Worm (Caenorhabditis elegans) whole organism, L1 larva: ENCODE results near the gene R12B2.8.
A peak's percentile ranks its signal among the peaks of the same experiment; 100 is the strongest.

Source experiments
- C16A3.4 ChIP-seq: fragments of 150-350 bp; optimal IDR thresholded peaks from 2 replicates; lab custom pipeline; 2014; ENCODE audit warnings: missing biosample characterization, missing genetic modification characterization
- Y116A8C.19 ChIP-seq: sonication (generic microtip); optimal IDR thresholded peaks from 2 replicates; lab custom pipeline; 2016; ENCODE audit warnings: missing compliant biosample characterization, missing genetic modification characterization, borderline replicate concordance
- alr-1 ChIP-seq: fragments of 200-800 bp; sonication (Bioruptor generic); optimal IDR thresholded peaks from 2 replicates; lab custom pipeline; 2018; ENCODE audit warnings: borderline replicate concordance, mild to moderate bottlenecking, missing genetic modification characterization, missing compliant biosample characterization
- aly-2 ChIP-seq: fragments of 150-350 bp; optimal IDR thresholded peaks from 2 replicates; lab custom pipeline; 2014; ENCODE audit warnings: missing biosample characterization, missing genetic modification characterization
- ama-1 ChIP-seq: fragments of 150-350 bp; optimal IDR thresholded peaks from 2 replicates; lab custom pipeline; 2014
- blmp-1 ChIP-seq: fragments of 150-350 bp; optimal IDR thresholded peaks from 2 replicates; lab custom pipeline; 2014; ENCODE audit warnings: missing biosample characterization, missing genetic modification characterization
- ceh-8 ChIP-seq: fragments of 200-800 bp; sonication (Bioruptor generic); optimal IDR thresholded peaks from 2 replicates; lab custom pipeline; 2018; ENCODE audit warnings: mild to moderate bottlenecking, missing genetic modification characterization, moderate library complexity, missing compliant biosample characterization
- ceh-82 ChIP-seq, 3 experiments: fragments of 150-350 bp in 1 of 3; sonication (generic microtip) in 2 of 3; optimal IDR thresholded peaks; 2 replicates each; lab custom pipeline; 2014 to 2017; ENCODE audit warnings: missing biosample characterization in 3 of 3, missing genetic modification characterization in 3 of 3
- ces-1 ChIP-seq: fragments of 150-350 bp; optimal IDR thresholded peaks from 2 replicates; lab custom pipeline; 2014; ENCODE audit warnings: missing biosample characterization, missing genetic modification reagents, missing genetic modification characterization
- dpl-1 ChIP-seq, 3 experiments: fragments of 150-350 bp in 2 of 3; sonication (generic microtip) in 1 of 3; optimal IDR thresholded peaks; 2 replicates each; lab custom pipeline; 2014 to 2017; ENCODE audit warnings: missing biosample characterization in 3 of 3, missing genetic modification characterization in 3 of 3, missing genetic modification reagents in 3 of 3
- dsc-1 ChIP-seq: sonication (generic microtip); optimal IDR thresholded peaks from 2 replicates; lab custom pipeline; 2016; ENCODE audit warnings: mild to moderate bottlenecking, missing genetic modification characterization, missing compliant biosample characterization
- efl-1 ChIP-seq, 4 experiments: fragments of 150-350 bp; optimal IDR thresholded peaks in 3 of 4; peaks in 1 of 4; 1 replicate in 1 of 4; 2 replicates in 3 of 4; lab custom pipeline; 2014; ENCODE audit warnings: missing biosample characterization in 2 of 4, missing genetic modification characterization in 2 of 4, missing genetic modification reagents in 2 of 4
- egl-13 ChIP-seq: sonication (generic microtip); optimal IDR thresholded peaks from 2 replicates; lab custom pipeline; 2016; ENCODE audit warnings: missing genotype, missing genetic modification reagents, missing genetic modification characterization, missing compliant biosample characterization
- egl-27 ChIP-seq, 2 experiments: fragments of 150-350 bp in 1 of 2; sonication (generic microtip); optimal IDR thresholded peaks; 3 replicates each; lab custom pipeline; 2017 to 2018; ENCODE audit warnings: missing biosample characterization in 2 of 2, missing genetic modification characterization in 2 of 2, missing genetic modification reagents in 2 of 2
- elt-3 ChIP-seq, 6 experiments: fragments of 150-350 bp in 1 of 6; sonication (generic microtip); optimal IDR thresholded peaks; 2 replicates each; lab custom pipeline; 2017 to 2018; ENCODE audit warnings: missing biosample characterization in 6 of 6, missing genetic modification characterization in 6 of 6, inconsistent platforms in 1 of 6
- fkh-8 ChIP-seq: sonication (generic microtip); optimal IDR thresholded peaks from 2 replicates; lab custom pipeline; 2016; ENCODE audit warnings: mild to moderate bottlenecking, missing genetic modification characterization, missing compliant biosample characterization
- grh-1 ChIP-seq: fragments of 200-800 bp; sonication (Bioruptor generic); IDR thresholded peaks from 2 replicates; pipeline ENCODE4 v1.3.6; 2022; ENCODE audit warnings: missing genetic modification reagents, missing genetic modification characterization, missing compliant biosample characterization
- isw-1 ChIP-seq: fragments of 200-800 bp; sonication (Bioruptor generic); IDR thresholded peaks from 2 replicates; pipeline ENCODE4 v1.3.6; 2022; ENCODE audit warnings: missing genetic modification characterization, missing compliant biosample characterization
- jun-1 ChIP-seq: fragments of 150-350 bp; optimal IDR thresholded peaks from 2 replicates; lab custom pipeline; 2014; ENCODE audit warnings: missing biosample characterization, missing genetic modification reagents, missing genetic modification characterization
- lin-13 ChIP-seq: fragments of 150-350 bp; optimal IDR thresholded peaks from 2 replicates; lab custom pipeline; 2014; ENCODE audit warnings: missing biosample characterization, missing genetic modification reagents, missing genetic modification characterization
- lin-14 ChIP-seq: fragments of 200-800 bp; sonication (Bioruptor generic); optimal IDR thresholded peaks from 2 replicates; lab custom pipeline; 2018; ENCODE audit warnings: mild to moderate bottlenecking, missing genetic modification characterization, moderate library complexity, missing compliant biosample characterization
- lin-35 ChIP-seq, 2 experiments: fragments of 150-350 bp; optimal IDR thresholded peaks; 2 replicates each; lab custom pipeline; 2014; ENCODE audit warnings: missing biosample characterization in 2 of 2, missing genetic modification characterization in 2 of 2, missing genetic modification reagents in 2 of 2
- lin-39 ChIP-seq: fragments of 150-350 bp; optimal IDR thresholded peaks from 2 replicates; lab custom pipeline; 2014; ENCODE audit warnings: missing biosample characterization, missing genetic modification reagents, missing genetic modification characterization
- lir-3 ChIP-seq: sonication (generic microtip); optimal IDR thresholded peaks from 2 replicates; lab custom pipeline; 2016; ENCODE audit warnings: mild to moderate bottlenecking, missing genetic modification characterization, moderate library complexity, missing compliant biosample characterization; ENCODE audit not compliant: poor library complexity
- lsy-2 ChIP-seq, 2 experiments: fragments of 150-350 bp; optimal IDR thresholded peaks; 2 replicates each; lab custom pipeline; 2014; ENCODE audit warnings: missing biosample characterization in 2 of 2, missing genetic modification characterization in 2 of 2
- mab-9 ChIP-seq: fragments of 200-800 bp; sonication (Bioruptor generic); IDR thresholded peaks from 2 replicates; pipeline ENCODE4 v1.3.6; 2022; ENCODE audit warnings: missing genetic modification reagents, missing genetic modification characterization, missing compliant biosample characterization
- mdl-1 ChIP-seq, 2 experiments: fragments of 150-350 bp; optimal IDR thresholded peaks; 2 replicates each; lab custom pipeline; 2014 to 2017; ENCODE audit warnings: missing biosample characterization in 2 of 2, missing genetic modification characterization in 2 of 2, inconsistent platforms in 1 of 2
- mef-2 ChIP-seq: fragments of 150-350 bp; optimal IDR thresholded peaks from 2 replicates; lab custom pipeline; 2014; ENCODE audit warnings: missing biosample characterization, missing genetic modification characterization
- mep-1 ChIP-seq: fragments of 150-350 bp; optimal IDR thresholded peaks from 2 replicates; lab custom pipeline; 2014; ENCODE audit warnings: missing biosample characterization, missing genetic modification characterization
- nhr-11 ChIP-seq: fragments of 150-350 bp; optimal IDR thresholded peaks from 2 replicates; lab custom pipeline; 2014; ENCODE audit warnings: missing biosample characterization, missing genetic modification characterization
- nhr-19 ChIP-seq: fragments of 200-800 bp; sonication (Bioruptor generic); conservative IDR thresholded peaks from 2 replicates; pipeline ENCODE4 v1.3.6; 2022; ENCODE audit warnings: missing genetic modification characterization, missing compliant biosample characterization
- nhr-20 ChIP-seq: sonication (generic microtip); optimal IDR thresholded peaks from 2 replicates; lab custom pipeline; 2016; ENCODE audit warnings: mild to moderate bottlenecking, missing genetic modification characterization, missing compliant biosample characterization
- nhr-237 ChIP-seq: fragments of 150-350 bp; optimal IDR thresholded peaks from 2 replicates; lab custom pipeline; 2014; ENCODE audit warnings: missing biosample characterization, missing genetic modification characterization
- nhr-47 ChIP-seq: sonication (generic microtip); optimal IDR thresholded peaks from 2 replicates; lab custom pipeline; 2016; ENCODE audit warnings: mild to moderate bottlenecking, missing genetic modification characterization, moderate library complexity, missing compliant biosample characterization
- nhr-71 ChIP-seq: sonication (generic microtip); optimal IDR thresholded peaks from 2 replicates; lab custom pipeline; 2016; ENCODE audit warnings: mild to moderate bottlenecking, missing genetic modification characterization, moderate library complexity, missing compliant biosample characterization
- nhr-85 ChIP-seq: sonication (generic microtip); peaks from one replicate; lab custom pipeline; 2016; ENCODE audit warnings: missing genetic modification characterization, inconsistent platforms, missing compliant biosample characterization
- nhr-90 ChIP-seq: sonication (generic microtip); optimal IDR thresholded peaks from 2 replicates; lab custom pipeline; 2016; ENCODE audit warnings: mild to moderate bottlenecking, missing genetic modification characterization, missing compliant biosample characterization; ENCODE audit not compliant: poor library complexity
- rnt-1 ChIP-seq: sonication (generic microtip); optimal IDR thresholded peaks from 2 replicates; lab custom pipeline; 2016; ENCODE audit warnings: mild to moderate bottlenecking, missing genetic modification characterization, moderate library complexity, missing compliant biosample characterization
- skn-1 ChIP-seq: fragments of 150-350 bp; optimal IDR thresholded peaks from 2 replicates; lab custom pipeline; 2014; ENCODE audit warnings: missing biosample characterization, missing genetic modification characterization
- snu-23 ChIP-seq: sonication (generic microtip); optimal IDR thresholded peaks from 2 replicates; lab custom pipeline; 2016; ENCODE audit warnings: missing genetic modification characterization, missing compliant biosample characterization
- swsn-7 ChIP-seq: sonication (generic microtip); optimal IDR thresholded peaks from 2 replicates; lab custom pipeline; 2016; ENCODE audit warnings: missing genetic modification characterization, missing compliant biosample characterization
- tbx-2 ChIP-seq: sonication (generic microtip); optimal IDR thresholded peaks from 2 replicates; lab custom pipeline; 2016; ENCODE audit warnings: missing genetic modification characterization, missing compliant biosample characterization
- tlp-1 ChIP-seq: fragments of 150-350 bp; optimal IDR thresholded peaks from 2 replicates; lab custom pipeline; 2014; ENCODE audit warnings: missing biosample characterization, missing genetic modification characterization
- unc-30 ChIP-seq: sonication (generic microtip); optimal IDR thresholded peaks from 2 replicates; lab custom pipeline; 2017; ENCODE audit warnings: missing biosample characterization, missing genetic modification characterization
- unc-62 ChIP-seq: fragments of 150-350 bp; optimal IDR thresholded peaks from 2 replicates; lab custom pipeline; 2014; ENCODE audit warnings: missing biosample characterization, missing genetic modification reagents, missing genetic modification characterization
- xbp-1 ChIP-seq: sonication (generic microtip); optimal IDR thresholded peaks from 2 replicates; lab custom pipeline; 2016; ENCODE audit warnings: missing genetic modification characterization, missing compliant biosample characterization
- ztf-4 ChIP-seq: fragments of 150-350 bp; optimal IDR thresholded peaks from 2 replicates; lab custom pipeline; 2014; ENCODE audit warnings: missing biosample characterization, missing genetic modification characterization

Gene R12B2.8

DNA sequence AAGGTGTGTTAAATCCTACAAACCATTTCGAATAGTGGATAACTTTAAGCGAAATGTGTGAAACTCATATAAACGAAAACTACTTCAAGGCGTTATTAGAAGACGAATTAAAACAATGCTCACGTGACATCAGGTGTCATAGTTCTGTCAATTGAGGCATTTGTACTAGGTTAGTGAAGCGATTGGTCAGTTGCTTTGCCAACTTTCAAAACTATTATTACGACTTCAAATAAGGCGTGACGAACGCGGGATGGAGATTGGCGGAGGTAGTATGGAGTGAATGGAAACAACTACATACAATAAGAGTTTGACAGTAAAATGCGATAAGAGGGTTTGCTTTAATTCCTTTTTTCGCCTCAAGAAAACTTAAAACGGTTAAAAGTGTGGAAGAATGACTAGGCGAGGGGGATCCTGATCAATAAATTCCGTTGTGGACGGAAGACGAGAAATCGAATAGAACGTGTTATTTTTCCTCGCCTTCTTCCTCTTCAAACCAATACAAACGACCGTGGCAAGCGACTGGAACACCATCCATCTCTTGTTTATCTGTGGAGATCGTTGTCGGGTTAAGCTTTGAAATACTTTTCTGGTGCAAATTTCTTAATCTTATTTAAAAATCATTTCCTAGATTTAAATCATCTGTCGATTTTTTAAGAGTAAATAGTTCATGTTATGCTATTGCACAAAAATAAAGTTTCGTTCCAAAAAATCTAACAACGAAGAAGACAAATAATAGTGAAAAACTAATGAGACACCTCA, 17.3 kb downstream of the R12B2.8 start:
- no peak for TF ChIP-seq mef-2 (tag; lab: Kevin White, UChicago)
- no peak for TF ChIP-seq egl-27 (tag; optimal IDR thresholded peaks at IDR 0.05; lab: Kevin White, UChicago)
- peak in 1 of 2 experiments; percentile 40 for TF ChIP-seq lin-35 (GFP tag; optimal IDR thresholded peaks at IDR 0.05; lab: Kevin White, UChicago)
- TF ChIP-seq efl-1 (optimal IDR thresholded peaks at IDR 0.05; lab: Kevin White, UChicago) = no peak
- peak in 1 of 2 experiments; percentile 89 for TF ChIP-seq efl-1 (GFP tag; optimal IDR thresholded peaks at IDR 0.05 in 1 of 2; lab: Kevin White, UChicago)

DNA sequence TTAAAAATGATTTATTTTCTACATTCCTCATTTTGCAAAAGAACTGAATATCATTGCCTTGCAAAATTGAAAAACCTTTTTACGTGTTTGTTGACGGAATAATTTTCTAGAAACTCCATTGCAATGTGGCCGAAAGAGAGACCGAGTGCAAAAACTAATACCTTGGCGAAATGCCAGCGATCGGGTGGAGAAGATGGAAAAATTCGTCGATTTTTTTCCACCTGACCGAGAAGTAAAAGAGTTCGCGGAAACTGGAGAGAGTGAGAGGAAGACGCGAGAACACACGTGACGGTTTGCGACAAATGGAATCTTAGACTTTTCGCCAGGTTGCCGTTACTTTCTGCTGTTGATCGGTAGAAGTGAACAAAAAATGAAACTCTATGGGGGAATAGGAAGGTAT, 18.0 kb downstream of the R12B2.8 start:
- TF ChIP-seq nhr-71 (tag; lab: Kevin White, UChicago) (peak; percentile 78), mab-9 (GFP tag; lab: Robert Waterston, UW) (no peak), grh-1 (GFP tag; lab: Robert Waterston, UW) (0 out of 2 replicates have a peak, but pooled peaks have one; percentile 10), egl-13 (no peak), C16A3.4 (peak; percentile 44), nhr-85 (tag; lab: Kevin White, UChicago) (peak; percentile 92), aly-2 (tag; lab: Kevin White, UChicago) (no peak), mdl-1 (tag; optimal IDR thresholded peaks at IDR 0.05; lab: Kevin White, UChicago) (peak in 1 of 2 experiments; percentile 92), tlp-1 (tag; lab: Kevin White, UChicago) (no peak), ztf-4 (tag; lab: Kevin White, UChicago) (no peak), mep-1 (tag; lab: Kevin White, UChicago) (peak; percentile 52), Y116A8C.19 (tag; lab: Kevin White, UChicago) (no peak), ama-1 (lab: Kevin White, UChicago) (peak; percentile 33), swsn-7 (peak; percentile 21), nhr-20 (tag; lab: Kevin White, UChicago) (peak; percentile 77), lin-14 (peak; percentile 83), fkh-8 (tag; lab: Kevin White, UChicago) (peak; percentile 37), nhr-90 (tag; lab: Kevin White, UChicago) (peak; percentile 49), rnt-1 (peak; percentile 26), unc-62 (GFP tag; lab: Kevin White, UChicago) (no peak), ces-1 (GFP tag; lab: Kevin White, UChicago) (no peak), nhr-11 (tag; lab: Kevin White, UChicago) (no peak), isw-1 (GFP tag; lab: Robert Waterston, UW) (no peak), lir-3 (tag; lab: Kevin White, UChicago) (no peak), unc-30 (tag; lab: Kevin White, UChicago) (no peak), lsy-2 (tag; optimal IDR thresholded peaks at IDR 0.05; lab: Kevin White, UChicago) (peak in 1 of 2 experiments; percentile 74), jun-1 (tag; lab: Kevin White, UChicago) (no peak), ceh-8 (GFP tag; lab: Kevin White, UChicago) (no peak), dpl-1 (GFP tag; optimal IDR thresholded peaks at IDR 0.05; lab: Kevin White, UChicago) (peak in 2 of 3 experiments; percentile 31 to 37), blmp-1 (tag; lab: Kevin White, UChicago) (peak; percentile 87), lin-35 (GFP tag; optimal IDR thresholded peaks at IDR 0.05; lab: Kevin White, UChicago) (peak in 1 of 2 experiments; percentile 69), dsc-1 (peak; percentile 11), xbp-1 (peak; percentile 7), snu-23 (GFP tag; lab: Kevin White, UChicago) (peak; percentile 78), lin-39 (tag; lab: Kevin White, UChicago) (no peak), lin-13 (GFP tag; lab: Kevin White, UChicago) (peak; percentile 46), nhr-47 (peak; percentile 59), nhr-19 (GFP tag; lab: Robert Waterston, UW) (peak; percentile 58), ceh-82 (tag; optimal IDR thresholded peaks at IDR 0.05; lab: Kevin White, UChicago) (peak in 1 of 3 experiments; percentile 20), alr-1 (tag; lab: Kevin White, UChicago) (no peak), skn-1 (peak; percentile 33), efl-1 (optimal IDR thresholded peaks at IDR 0.05; lab: Kevin White, UChicago) (peak in 1 of 2 experiments; percentile 17), efl-1 (GFP tag; optimal IDR thresholded peaks at IDR 0.05 in 1 of 2; lab: Kevin White, UChicago) (peak; percentile 16 to 53), elt-3 (tag; optimal IDR thresholded peaks at IDR 0.05; lab: Kevin White, UChicago) (peak in 1 of 6 experiments; percentile 64), tbx-2 (tag; lab: Kevin White, UChicago) (peak; percentile 46), nhr-237 (tag; lab: Kevin White, UChicago) (no peak)
